Worm (Caenorhabditis elegans): ENCODE results near the gene metl-6.

- no peak for TF ChIP-seq nhr-237 (tag; optimal IDR thresholded peaks at IDR 0.05)
- TF ChIP-seq ama-1 (optimal IDR thresholded peaks at IDR 0.05), result no peak
- no peak for TF ChIP-seq zag-1 (tag; optimal IDR thresholded peaks at IDR 0.05)
- TF ChIP-seq ztf-11 (tag; optimal IDR thresholded peaks at IDR 0.05), result no peak
- no peak for TF ChIP-seq aly-2 (tag; optimal IDR thresholded peaks at IDR 0.05)
- no peak for TF ChIP-seq ceh-16 (tag; optimal IDR thresholded peaks at IDR 0.05)
- no peak for TF ChIP-seq snpc-4 (tag; optimal IDR thresholded peaks at IDR 0.05)
These were observed 33.3 kb upstream of the metl-6 start for ce11 chrIII:3954828-3955227.
